Worm (Caenorhabditis elegans): Measurements from ENCODE around the gene T28C12.1.

- TF ChIP-seq ama-1 (optimal IDR thresholded peaks at IDR 0.05) (no peak), tbx-37 (GFP tag; conservative IDR thresholded peaks at IDR 0.05) (no peak), hmg-4 (GFP tag; optimal IDR thresholded peaks at IDR 0.05) (no peak), ceh-36 (tag; optimal IDR thresholded peaks at IDR 0.05) (no peak), ets-7 (tag; optimal IDR thresholded peaks at IDR 0.05) (no peak), hmbx-1 (tag; optimal IDR thresholded peaks at IDR 0.05) (no peak), aly-1 (tag; optimal IDR thresholded peaks at IDR 0.05) (no peak), flt-1 (GFP tag; IDR thresholded peaks at IDR 0.05) (no peak), scrt-1 (GFP tag; IDR thresholded peaks at IDR 0.05) (no peak)
These were observed 16.4 kb downstream of the T28C12.1 start for ce11 chrV:6348133-6348532.
